Fruit fly (Drosophila melanogaster) whole organism, embryonic: ENCODE results near the gene UQCR-14.

Experiments used
- Bgb ChIP-seq: fragments of 200-800 bp; sonication (Bioruptor generic); IDR thresholded peaks from 2 replicates; pipeline ENCODE4 v1.3.6; 2022; ENCODE audit warnings: missing biosample characterization, missing genetic modification characterization; ENCODE audit not compliant: partially characterized antibody
- CG10267 ChIP-seq: fragments of 200-800 bp; sonication (Bioruptor generic); optimal IDR thresholded peaks from 2 replicates; lab custom pipeline; 2018; ENCODE audit warnings: missing biosample characterization, mild to moderate bottlenecking, missing genetic modification characterization, moderate library complexity
- CG11560 ChIP-seq: fragments of 200-800 bp; sonication (Bioruptor generic); IDR thresholded peaks from 3 replicates; pipeline ENCODE4 v1.3.6; 2022; ENCODE audit warnings: missing biosample characterization, missing genetic modification characterization
- CG11723 ChIP-seq: fragments of 200-800 bp; sonication (Bioruptor generic); optimal IDR thresholded peaks from 2 replicates; lab custom pipeline; 2017; ENCODE audit warnings: missing biosample characterization, mild to moderate bottlenecking, missing genetic modification characterization
- CG12942 ChIP-seq: fragments of 200-800 bp; sonication (Bioruptor generic); optimal IDR thresholded peaks from 3 replicates; lab custom pipeline; 2016; ENCODE audit warnings: missing biosample characterization, missing genetic modification characterization
- CG13775 ChIP-seq: fragments of 200-800 bp; sonication (Bioruptor generic); optimal IDR thresholded peaks from 3 replicates; lab custom pipeline; 2017; ENCODE audit warnings: missing biosample characterization, mild to moderate bottlenecking, missing genetic modification characterization
- CG14441 ChIP-seq: fragments of 200-800 bp; sonication (Bioruptor generic); IDR thresholded peaks from 2 replicates; pipeline ENCODE4 v1.3.6; 2022; ENCODE audit warnings: missing biosample characterization, missing genetic modification characterization
- CG16779 ChIP-seq: fragments of 200-800 bp; sonication (Bioruptor generic); IDR thresholded peaks from 2 replicates; pipeline ENCODE4 v1.3.6; 2022; ENCODE audit warnings: missing biosample characterization, missing genetic modification characterization
- CG17568 ChIP-seq: fragments of 200-800 bp; sonication (Bioruptor generic); optimal IDR thresholded peaks from 2 replicates; lab custom pipeline; 2018; ENCODE audit warnings: missing biosample characterization, mild to moderate bottlenecking, missing genetic modification characterization, moderate library complexity
- CG18619 ChIP-seq: fragments of 200-800 bp; sonication (Bioruptor generic); optimal IDR thresholded peaks from 3 replicates; lab custom pipeline; 2017; ENCODE audit warnings: missing biosample characterization, mild to moderate bottlenecking, missing genetic modification characterization
- CG3065 ChIP-seq: fragments of 200-800 bp; sonication (Bioruptor generic); optimal IDR thresholded peaks from 2 replicates; lab custom pipeline; 2016; ENCODE audit warnings: missing biosample characterization, missing genetic modification characterization
- CG3407 ChIP-seq: fragments of 200-800 bp; sonication (Bioruptor generic); optimal IDR thresholded peaks from 2 replicates; lab custom pipeline; 2018; ENCODE audit warnings: missing biosample characterization, mild to moderate bottlenecking, missing genetic modification characterization
- CG4707 ChIP-seq: fragments of 200-800 bp; sonication (Bioruptor generic); optimal IDR thresholded peaks from 2 replicates; lab custom pipeline; 2018; ENCODE audit warnings: missing biosample characterization, mild to moderate bottlenecking, missing genetic modification characterization, moderate library complexity
- CG9932 ChIP-seq: fragments of 200-800 bp; sonication (Bioruptor generic); IDR thresholded peaks from 2 replicates; pipeline ENCODE4 v1.3.6; 2022; ENCODE audit warnings: missing biosample characterization, missing genetic modification characterization
- Dip2 ChIP-seq: fragments of 200-800 bp; sonication (Bioruptor generic); IDR thresholded peaks from 2 replicates; pipeline ENCODE4 v1.3.6; 2022; ENCODE audit warnings: missing biosample characterization, missing genetic modification characterization
- Dp ChIP-seq: fragments of 200-800 bp; sonication (Bioruptor generic); optimal IDR thresholded peaks from 2 replicates; lab custom pipeline; 2018; ENCODE audit warnings: missing biosample characterization, mild to moderate bottlenecking, missing genetic modification characterization, moderate library complexity
- Fer1 ChIP-seq: fragments of 200-800 bp; sonication (Bioruptor generic); optimal IDR thresholded peaks from 2 replicates; lab custom pipeline; 2017; ENCODE audit warnings: missing biosample characterization, mild to moderate bottlenecking, missing genetic modification characterization
- Fer3 ChIP-seq: fragments of 200-800 bp; sonication (Bioruptor generic); optimal IDR thresholded peaks from 2 replicates; lab custom pipeline; 2018; ENCODE audit warnings: missing biosample characterization, mild to moderate bottlenecking, missing genetic modification characterization, moderate library complexity
- GATAe ChIP-seq: fragments of 200-800 bp; sonication (Bioruptor generic); conservative IDR thresholded peaks from 2 replicates; pipeline ENCODE4 v1.3.6; 2022; ENCODE audit warnings: missing biosample characterization, missing genetic modification characterization
- Gug ChIP-seq: fragments of 200-800 bp; sonication (Bioruptor generic); IDR thresholded peaks from 4 replicates; pipeline ENCODE4 v1.3.6; 2022; ENCODE audit warnings: missing biosample characterization, missing genetic modification characterization
- Hr51 ChIP-seq, 2 experiments: fragments of 200-800 bp; sonication (Bioruptor generic); optimal IDR thresholded peaks; 2 replicates in 1 of 2; 3 replicates in 1 of 2; lab custom pipeline; 2016 to 2018; ENCODE audit warnings: missing biosample characterization in 2 of 2, missing genetic modification characterization in 2 of 2, mild to moderate bottlenecking in 1 of 2, moderate library complexity in 1 of 2
- Hr78 ChIP-seq, 2 experiments: fragments of 200-800 bp in 1 of 2; fragments of >200 bp in 1 of 2; sonication (Bioruptor generic) in 1 of 2; optimal IDR thresholded peaks; 2 replicates each; lab custom pipeline; 2017 to 2019; ENCODE audit warnings: missing biosample characterization in 2 of 2, missing genetic modification characterization in 2 of 2, mild to moderate bottlenecking in 1 of 2, moderate library complexity in 1 of 2
- Hsf ChIP-seq: fragments of 200-800 bp; sonication (Bioruptor generic); optimal IDR thresholded peaks from 3 replicates; lab custom pipeline; 2016; ENCODE audit warnings: missing biosample characterization, missing genetic modification characterization
- Lhr ChIP-seq: fragments of 200-800 bp; sonication (Bioruptor generic); optimal IDR thresholded peaks from 3 replicates; lab custom pipeline; 2017; ENCODE audit warnings: mild to moderate bottlenecking, missing biosample characterization, missing genetic modification reagents, missing genetic modification characterization
- Mad ChIP-seq: fragments of 200-800 bp; sonication (Bioruptor generic); optimal IDR thresholded peaks from 2 replicates; lab custom pipeline; 2016; ENCODE audit warnings: missing biosample characterization, missing genetic modification characterization
- Oaz ChIP-seq: fragments of 200-800 bp; sonication (Bioruptor generic); IDR thresholded peaks from 2 replicates; pipeline ENCODE4 v1.3.6; 2022; ENCODE audit warnings: missing biosample characterization, missing genetic modification characterization
- Ssrp ChIP-seq: fragments of 200-800 bp; sonication (Bioruptor generic); optimal IDR thresholded peaks from 2 replicates; lab custom pipeline; 2018; ENCODE audit warnings: missing biosample characterization, mild to moderate bottlenecking, missing genetic modification characterization, moderate library complexity
- YL-1 ChIP-seq: fragments of 200-800 bp; sonication (Bioruptor generic); optimal IDR thresholded peaks from 3 replicates; lab custom pipeline; 2017; ENCODE audit warnings: missing biosample characterization, mild to moderate bottlenecking, missing genetic modification characterization
- bigmax ChIP-seq: fragments of 200-800 bp; sonication (Bioruptor generic); optimal IDR thresholded peaks from 2 replicates; lab custom pipeline; 2018; ENCODE audit warnings: missing biosample characterization, mild to moderate bottlenecking, missing genetic modification characterization
- bowl ChIP-seq: fragments of 200-800 bp; sonication (Bioruptor generic); IDR thresholded peaks from 2 replicates; pipeline ENCODE4 v1.3.6; 2022; ENCODE audit warnings: missing biosample characterization, missing genetic modification characterization
- chm ChIP-seq: fragments of 200-800 bp; sonication (Bioruptor generic); IDR thresholded peaks from 2 replicates; pipeline ENCODE4 v1.3.6; 2022; ENCODE audit warnings: missing biosample characterization, missing genetic modification characterization
- crol ChIP-seq: fragments of 200-800 bp; sonication (Bioruptor generic); IDR thresholded peaks from 2 replicates; pipeline ENCODE4 v1.3.6; 2022; ENCODE audit warnings: missing biosample characterization, missing genetic modification characterization
- crp ChIP-seq, 2 experiments: fragments of 200-800 bp; sonication (Bioruptor generic); optimal IDR thresholded peaks; 2 replicates in 1 of 2; 3 replicates in 1 of 2; lab custom pipeline; 2017; ENCODE audit warnings: missing biosample characterization in 2 of 2, missing genetic modification characterization in 2 of 2, mild to moderate bottlenecking in 1 of 2, moderate library complexity in 1 of 2
- emc ChIP-seq: fragments of 200-800 bp; sonication (Bioruptor generic); optimal IDR thresholded peaks from 2 replicates; lab custom pipeline; 2016; ENCODE audit warnings: missing biosample characterization, missing genetic modification characterization
- ewg ChIP-seq: fragments of 200-800 bp; sonication (Bioruptor generic); optimal IDR thresholded peaks from 3 replicates; lab custom pipeline; 2017; ENCODE audit warnings: mild to moderate bottlenecking, missing biosample characterization, missing genetic modification reagents, missing genetic modification characterization
- fd64A ChIP-seq: fragments of 200-800 bp; sonication (Bioruptor generic); optimal IDR thresholded peaks from 3 replicates; lab custom pipeline; 2018; ENCODE audit warnings: missing biosample characterization, mild to moderate bottlenecking, missing genetic modification characterization
- gsb-n ChIP-seq: fragments of 200-800 bp; sonication (Bioruptor generic); optimal IDR thresholded peaks from 3 replicates; lab custom pipeline; 2018; ENCODE audit warnings: missing biosample characterization, mild to moderate bottlenecking, missing genetic modification characterization
- gt ChIP-seq: fragments of 200-800 bp; sonication (Bioruptor generic); IDR thresholded peaks from 2 replicates; pipeline ENCODE4 v1.3.6; 2022; ENCODE audit warnings: missing biosample characterization, missing genetic modification characterization
- jumu ChIP-seq: fragments of 200-800 bp; sonication (Bioruptor generic); optimal IDR thresholded peaks from 3 replicates; lab custom pipeline; 2016; ENCODE audit warnings: missing biosample characterization, missing genetic modification characterization
- kah ChIP-seq: fragments of 200-800 bp; sonication (Bioruptor generic); optimal IDR thresholded peaks from 2 replicates; lab custom pipeline; 2018; ENCODE audit warnings: missing biosample characterization, mild to moderate bottlenecking, missing genetic modification characterization
- nmo ChIP-seq: fragments of 200-800 bp; sonication (Bioruptor generic); optimal IDR thresholded peaks from 2 replicates; lab custom pipeline; 2018; ENCODE audit warnings: missing biosample characterization, mild to moderate bottlenecking, missing genetic modification characterization, moderate library complexity
- pb ChIP-seq: fragments of 200-800 bp; sonication (Bioruptor generic); optimal IDR thresholded peaks from 3 replicates; lab custom pipeline; 2016; ENCODE audit warnings: missing biosample characterization, missing genetic modification characterization
- scrt ChIP-seq: fragments of 200-800 bp; sonication (Bioruptor generic); optimal IDR thresholded peaks from 2 replicates; lab custom pipeline; 2018; ENCODE audit warnings: missing biosample characterization, mild to moderate bottlenecking, missing genetic modification characterization, moderate library complexity
- sens ChIP-seq: fragments of 200-800 bp; sonication (Bioruptor generic); peaks from one replicate; lab custom pipeline; 2016; ENCODE audit warnings: missing biosample characterization, missing genetic modification characterization
- sima ChIP-seq: fragments of 200-800 bp; sonication (Bioruptor generic); optimal IDR thresholded peaks from 2 replicates; lab custom pipeline; 2016; ENCODE audit warnings: missing biosample characterization, missing genetic modification characterization
- sna ChIP-seq: fragments of 200-800 bp; sonication (Bioruptor generic); IDR thresholded peaks from 2 replicates; pipeline ENCODE4 v1.3.6; 2022; ENCODE audit warnings: missing biosample characterization, missing genetic modification characterization; ENCODE audit not compliant: partially characterized antibody
- stc ChIP-seq: fragments of 200-800 bp; sonication (Bioruptor generic); IDR thresholded peaks from 2 replicates; pipeline ENCODE4 v1.3.6; 2022; ENCODE audit warnings: missing biosample characterization, missing genetic modification characterization
- stwl ChIP-seq: fragments of 200-800 bp; sonication (Bioruptor generic); optimal IDR thresholded peaks from 3 replicates; lab custom pipeline; 2018; ENCODE audit warnings: missing biosample characterization, mild to moderate bottlenecking, missing genetic modification characterization, moderate library complexity
- wek ChIP-seq: fragments of 200-800 bp; sonication (Bioruptor generic); optimal IDR thresholded peaks from 3 replicates; lab custom pipeline; 2018; ENCODE audit warnings: missing biosample characterization, mild to moderate bottlenecking, missing genetic modification characterization, moderate library complexity
- zfh2 ChIP-seq: fragments of 200-800 bp; sonication (Bioruptor generic); optimal IDR thresholded peaks from 2 replicates; lab custom pipeline; 2016; ENCODE audit warnings: missing biosample characterization, missing genetic modification characterization

Gene UQCR-14

dm6 chrX:16333434-16334141, 47.5 kb downstream of the UQCR-14 start, which contains the start of the genes CG9921 and Dsp1 (continued):
- TF ChIP-seq sna (GFP tag; lab: Robert Waterston, UW): no peak
- TF ChIP-seq GATAe: no peak
- TF ChIP-seq stwl: no peak
- TF ChIP-seq crp (GFP tag; optimal IDR thresholded peaks at IDR 0.05; lab: Kevin White, UChicago): no peak
- no peak for TF ChIP-seq Gug
- no peak for TF ChIP-seq nmo (GFP tag; lab: Kevin White, UChicago)
- no peak for TF ChIP-seq kah (GFP tag; lab: Kevin White, UChicago)
- TF ChIP-seq CG11560 (tag; lab: Robert Waterston, UW): no peak
- TF ChIP-seq sima (GFP tag; lab: Kevin White, UChicago): no peak
- no peak for TF ChIP-seq YL-1
- TF ChIP-seq sens (GFP tag; lab: Kevin White, UChicago): peak; percentile 72
- no peak for TF ChIP-seq CG11723 (GFP tag; lab: Kevin White, UChicago)
- no peak for TF ChIP-seq Oaz
- TF ChIP-seq CG3407 (GFP tag; lab: Kevin White, UChicago): no peak
- TF ChIP-seq CG4707 (GFP tag; lab: Kevin White, UChicago): no peak
- TF ChIP-seq gt (GFP tag; lab: Robert Waterston, UW): no peak
- TF ChIP-seq scrt (GFP tag; lab: Kevin White, UChicago): peak; percentile 23
- TF ChIP-seq Fer1 (GFP tag; lab: Kevin White, UChicago): no peak
- TF ChIP-seq Lhr (GFP tag; lab: Kevin White, UChicago): no peak
- no peak for TF ChIP-seq CG16779 (GFP tag; lab: Robert Waterston, UW)
- TF ChIP-seq Hsf: no peak
- no peak for TF ChIP-seq CG3065
- peak; percentile 53 for TF ChIP-seq wek (GFP tag; lab: Kevin White, UChicago)
- TF ChIP-seq Dip2 (GFP tag; lab: Robert Waterston, UW): no peak
- TF ChIP-seq CG10267 (tag; lab: Kevin White, UChicago): no peak
- no peak for TF ChIP-seq CG18619 (GFP tag; lab: Kevin White, UChicago)
- no peak for TF ChIP-seq pb (GFP tag; lab: Kevin White, UChicago)
- no peak for TF ChIP-seq Mad (GFP tag; lab: Kevin White, UChicago)
- TF ChIP-seq gsb-n: no peak
- TF ChIP-seq jumu (GFP tag; lab: Kevin White, UChicago): no peak
- TF ChIP-seq chm (GFP tag; lab: Robert Waterston, UW): peak; percentile 75
- no peak for TF ChIP-seq CG14441 (GFP tag; lab: Robert Waterston, UW)
- no peak for TF ChIP-seq CG17568
- no peak for TF ChIP-seq emc (GFP tag; lab: Kevin White, UChicago)
- no peak for TF ChIP-seq fd64A (GFP tag; lab: Kevin White, UChicago)
- no peak for TF ChIP-seq Hr78 (GFP tag; optimal IDR thresholded peaks at IDR 0.05; lab: Kevin White, UChicago)
- no peak for TF ChIP-seq CG12942 (GFP tag; lab: Kevin White, UChicago)
- no peak for TF ChIP-seq ewg
- no peak for TF ChIP-seq Fer3 (tag; lab: Kevin White, UChicago)
- TF ChIP-seq bowl (GFP tag; lab: Robert Waterston, UW): no peak
- TF ChIP-seq crol (GFP tag; lab: Robert Waterston, UW): no peak
- TF ChIP-seq Bgb (GFP tag; lab: Robert Waterston, UW): peak; percentile 42; the same call in 1 of the 2 replicates
- TF ChIP-seq Hr51 (GFP tag; optimal IDR thresholded peaks at IDR 0.05; lab: Kevin White, UChicago): no peak
- no peak; the same call in 1 of the 2 replicates for TF ChIP-seq stc (GFP tag; lab: Robert Waterston, UW)
- TF ChIP-seq CG9932 (GFP tag; lab: Robert Waterston, UW): peak; percentile 42
- TF ChIP-seq Ssrp: no peak
- no peak for TF ChIP-seq bigmax
- TF ChIP-seq Dp (GFP tag; lab: Kevin White, UChicago): no peak
- no peak for TF ChIP-seq zfh2 (GFP tag; lab: Kevin White, UChicago)
- no peak for TF ChIP-seq CG13775
